Worm (Caenorhabditis elegans): Measurements from ENCODE around the gene ctsa-4.1.

ctsa-4.1 gene

DNA sequence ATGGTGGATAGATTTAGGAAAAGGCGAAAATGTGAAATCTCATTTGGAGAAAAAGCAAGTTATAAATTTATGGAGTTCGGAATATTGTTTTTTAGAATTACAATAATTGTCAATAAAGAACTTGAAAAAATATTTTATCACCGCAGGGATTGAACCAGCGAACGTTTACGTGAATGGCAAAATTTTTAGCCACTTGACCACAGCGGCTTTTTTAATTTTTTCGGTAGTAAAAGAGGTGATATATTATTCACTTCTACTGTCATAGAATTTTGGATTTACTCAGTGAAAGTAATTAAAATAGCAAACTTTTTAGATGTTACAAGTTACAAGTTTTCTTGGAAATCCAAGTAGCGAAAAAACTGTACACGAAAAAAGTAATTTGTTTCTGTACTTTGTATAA, 8.6 kb upstream of the ctsa-4.1 start:
- TF ChIP-seq Y53G8AR.9 (GFP tag; conservative IDR thresholded peaks at IDR 0.05) = no peak
- no peak for TF ChIP-seq dpff-1 (tag; optimal IDR thresholded peaks at IDR 0.05)
- TF ChIP-seq snpc-3.4 (tag; optimal IDR thresholded peaks at IDR 0.05) = peak; percentile 37
- TF ChIP-seq gei-17 (GFP tag; optimal IDR thresholded peaks at IDR 0.05) = no peak
- peak; percentile 28 for TF ChIP-seq snpc-1.3 (tag; optimal IDR thresholded peaks at IDR 0.05; ENCODE audit: insufficient read depth)
- peak; percentile 54 for TF ChIP-seq F23B12.7 (tag; optimal IDR thresholded peaks at IDR 0.05; ENCODE audit: insufficient read depth)
- TF ChIP-seq madf-6 (GFP tag; IDR thresholded peaks at IDR 0.05) = peak; percentile 49; the same call in 1 of the 2 replicates
- TF ChIP-seq ceh-58 (GFP tag; IDR thresholded peaks at IDR 0.05) = 0 out of 2 replicates have a peak, but pooled peaks have one; percentile 93
- TF ChIP-seq F49E8.2 (tag; optimal IDR thresholded peaks at IDR 0.05; ENCODE audit: insufficient read depth) = peak; percentile 35
- TF ChIP-seq hsf-1 (GFP tag; IDR thresholded peaks at IDR 0.05) = 0 out of 2 replicates have a peak, but pooled peaks have one; percentile 30
- TF ChIP-seq cebp-2 (GFP tag; IDR thresholded peaks at IDR 0.05) = no peak
- no peak for TF ChIP-seq zfh-2 (GFP tag; conservative IDR thresholded peaks at IDR 0.05)
- no peak for TF ChIP-seq mel-28 (tag; optimal IDR thresholded peaks at IDR 0.05; ENCODE audit: borderline replicate concordance)
- TF ChIP-seq Y95B8A.8 (GFP tag; IDR thresholded peaks at IDR 0.05) = no peak
- TF ChIP-seq ets-4 (GFP tag; optimal IDR thresholded peaks at IDR 0.05) = no peak
- no peak for TF ChIP-seq ztf-18 (tag; optimal IDR thresholded peaks at IDR 0.05)
- peak; percentile 25 for TF ChIP-seq die-1 (tag; optimal IDR thresholded peaks at IDR 0.05)
- peak; percentile 66 for TF ChIP-seq lin-26 (GFP tag; IDR thresholded peaks at IDR 0.05)
- TF ChIP-seq F10E7.11 (tag; optimal IDR thresholded peaks at IDR 0.05) = no peak
- TF ChIP-seq Y56A3A.18 (GFP tag; IDR thresholded peaks at IDR 0.05) = no peak
- TF ChIP-seq F55B11.4 (tag; optimal IDR thresholded peaks at IDR 0.05; ENCODE audit: borderline replicate concordance, insufficient read depth) = no peak
- TF ChIP-seq athp-1 (tag; optimal IDR thresholded peaks at IDR 0.05) = peak; percentile 50
- TF ChIP-seq tbp1 (GFP tag; optimal IDR thresholded peaks at IDR 0.05) = peak; percentile 83
- no peak for TF ChIP-seq lin-35 (GFP tag; optimal IDR thresholded peaks at IDR 0.05)
- no peak for TF ChIP-seq lsl-1 (GFP tag; optimal IDR thresholded peaks at IDR 0.05)
- TF ChIP-seq sea-2 (GFP tag; IDR thresholded peaks at IDR 0.05) = no peak
- no peak for TF ChIP-seq ztf-3 (GFP tag; optimal IDR thresholded peaks at IDR 0.05)
- TF ChIP-seq B0035.1 (tag; optimal IDR thresholded peaks at IDR 0.05) = no peak
- no peak for TF ChIP-seq nhr-120 (GFP tag; IDR thresholded peaks at IDR 0.05)
- no peak for TF ChIP-seq nfyb-1 (GFP tag; IDR thresholded peaks at IDR 0.05)
- no peak for TF ChIP-seq hlh-26 (GFP tag; conservative IDR thresholded peaks at IDR 0.05)
- TF ChIP-seq snpc-1.1 (tag; optimal IDR thresholded peaks at IDR 0.05; ENCODE audit: insufficient read depth) = no peak
- no peak for TF ChIP-seq pha-4 (tag; optimal IDR thresholded peaks at IDR 0.05)
- TF ChIP-seq akir-1 (GFP tag; optimal IDR thresholded peaks at IDR 0.05) = no peak
- TF ChIP-seq repo-1 (tag; optimal IDR thresholded peaks at IDR 0.05) = no peak
- no peak for TF ChIP-seq Y67H2A.10 (GFP tag; conservative IDR thresholded peaks at IDR 0.05)
- TF ChIP-seq tbx-9 (tag; optimal IDR thresholded peaks at IDR 0.05; ENCODE audit: borderline replicate concordance) = no peak
- TF ChIP-seq attf-5 (GFP tag; optimal IDR thresholded peaks at IDR 0.05) = no peak
- TF ChIP-seq B0336.3 (GFP tag; IDR thresholded peaks at IDR 0.05) = no peak
- TF ChIP-seq C06A6.2 (GFP tag; conservative IDR thresholded peaks at IDR 0.05) = no peak
- no peak for TF ChIP-seq dox-1 (GFP tag; IDR thresholded peaks at IDR 0.05)
- no peak for TF ChIP-seq mcd-1 (GFP tag; IDR thresholded peaks at IDR 0.05)
- peak; percentile 37 for TF ChIP-seq lin-54 (GFP tag; optimal IDR thresholded peaks at IDR 0.05)
- TF ChIP-seq sptf-2 (GFP tag; optimal IDR thresholded peaks at IDR 0.05) = no peak
- TF ChIP-seq madf-3 (GFP tag; IDR thresholded peaks at IDR 0.05) = no peak
- TF ChIP-seq rpc-1 (optimal IDR thresholded peaks at IDR 0.05) = peak; percentile 56
- peak; percentile 78 for TF ChIP-seq rpc-1 (tag; optimal IDR thresholded peaks at IDR 0.05)
- peak; percentile 52 for TF ChIP-seq B0261.1 (tag; optimal IDR thresholded peaks at IDR 0.05)
- no peak for TF ChIP-seq aptf-3 (GFP tag; IDR thresholded peaks at IDR 0.05)
